Worm (Caenorhabditis elegans) whole organism, L1 larva: ENCODE data around the gene R11D1.1.
A peak's percentile ranks its signal among the peaks of the same experiment; 100 is the strongest.

Experiments
- C04F5.9 ChIP-seq: sonication (generic microtip); optimal IDR thresholded peaks from 2 replicates; lab custom pipeline; 2016; ENCODE audit warnings: missing genetic modification characterization, missing compliant biosample characterization
- F16B12.6 ChIP-seq: fragments of 150-350 bp; optimal IDR thresholded peaks from 2 replicates; lab custom pipeline; 2014; ENCODE audit warnings: missing biosample characterization, missing genetic modification characterization
- aha-1 ChIP-seq: fragments of 150-350 bp; optimal IDR thresholded peaks from 2 replicates; lab custom pipeline; 2014; ENCODE audit warnings: missing biosample characterization, missing genetic modification characterization
- alr-1 ChIP-seq: fragments of 200-800 bp; sonication (Bioruptor generic); optimal IDR thresholded peaks from 2 replicates; lab custom pipeline; 2018; ENCODE audit warnings: borderline replicate concordance, mild to moderate bottlenecking, missing genetic modification characterization, missing compliant biosample characterization
- aly-2 ChIP-seq: fragments of 150-350 bp; optimal IDR thresholded peaks from 2 replicates; lab custom pipeline; 2014; ENCODE audit warnings: missing biosample characterization, missing genetic modification characterization
- ama-1 ChIP-seq: fragments of 150-350 bp; optimal IDR thresholded peaks from 2 replicates; lab custom pipeline; 2014
- ceh-63 ChIP-seq: fragments of 200-800 bp; sonication (Bioruptor generic); optimal IDR thresholded peaks from 2 replicates; lab custom pipeline; 2018; ENCODE audit warnings: mild to moderate bottlenecking, missing genetic modification characterization, missing compliant biosample characterization
- ceh-82 ChIP-seq, 3 experiments: fragments of 150-350 bp in 1 of 3; sonication (generic microtip) in 2 of 3; optimal IDR thresholded peaks; 2 replicates each; lab custom pipeline; 2014 to 2017; ENCODE audit warnings: missing biosample characterization in 3 of 3, missing genetic modification characterization in 3 of 3
- ceh-90 ChIP-seq: sonication (generic microtip); optimal IDR thresholded peaks from 2 replicates; lab custom pipeline; 2016; ENCODE audit warnings: missing genetic modification characterization, missing compliant biosample characterization
- ces-1 ChIP-seq: fragments of 150-350 bp; optimal IDR thresholded peaks from 2 replicates; lab custom pipeline; 2014; ENCODE audit warnings: missing biosample characterization, missing genetic modification reagents, missing genetic modification characterization
- dpl-1 ChIP-seq, 3 experiments: fragments of 150-350 bp in 2 of 3; sonication (generic microtip) in 1 of 3; optimal IDR thresholded peaks; 2 replicates each; lab custom pipeline; 2014 to 2017; ENCODE audit warnings: missing biosample characterization in 3 of 3, missing genetic modification characterization in 3 of 3, missing genetic modification reagents in 3 of 3
- efl-1 ChIP-seq, 4 experiments: fragments of 150-350 bp; optimal IDR thresholded peaks in 3 of 4; peaks in 1 of 4; 1 replicate in 1 of 4; 2 replicates in 3 of 4; lab custom pipeline; 2014; ENCODE audit warnings: missing biosample characterization in 2 of 4, missing genetic modification characterization in 2 of 4, missing genetic modification reagents in 2 of 4
- efl-3 ChIP-seq: fragments of 200-800 bp; sonication (Bioruptor generic); optimal IDR thresholded peaks from 2 replicates; lab custom pipeline; 2018; ENCODE audit warnings: mild to moderate bottlenecking, missing genetic modification characterization, missing compliant biosample characterization
- egl-13 ChIP-seq: sonication (generic microtip); optimal IDR thresholded peaks from 2 replicates; lab custom pipeline; 2016; ENCODE audit warnings: missing genotype, missing genetic modification reagents, missing genetic modification characterization, missing compliant biosample characterization
- elt-2 ChIP-seq: sonication (generic microtip); optimal IDR thresholded peaks from 2 replicates; lab custom pipeline; 2016; ENCODE audit warnings: missing genetic modification characterization, mild to moderate bottlenecking, inconsistent platforms, missing compliant biosample characterization, missing genetic modification reagents
- elt-3 ChIP-seq, 6 experiments: fragments of 150-350 bp in 1 of 6; sonication (generic microtip); optimal IDR thresholded peaks; 2 replicates each; lab custom pipeline; 2017 to 2018; ENCODE audit warnings: missing biosample characterization in 6 of 6, missing genetic modification characterization in 6 of 6, inconsistent platforms in 1 of 6
- ets-5 ChIP-seq: fragments of 200-800 bp; sonication (Bioruptor generic); IDR thresholded peaks from 2 replicates; pipeline ENCODE4 v1.3.6; 2022; ENCODE audit warnings: missing genetic modification characterization, missing compliant biosample characterization
- fkh-4 ChIP-seq: sonication (generic microtip); optimal IDR thresholded peaks from 2 replicates; lab custom pipeline; 2016; ENCODE audit warnings: missing compliant biosample characterization, missing genetic modification characterization, borderline replicate concordance
- fkh-8 ChIP-seq: sonication (generic microtip); optimal IDR thresholded peaks from 2 replicates; lab custom pipeline; 2016; ENCODE audit warnings: mild to moderate bottlenecking, missing genetic modification characterization, missing compliant biosample characterization
- fos-1 ChIP-seq: fragments of 150-350 bp; optimal IDR thresholded peaks from 2 replicates; lab custom pipeline; 2014; ENCODE audit warnings: missing biosample characterization, missing genetic modification characterization
- hlh-17 ChIP-seq: fragments of 200-800 bp; sonication (Bioruptor generic); optimal IDR thresholded peaks from 2 replicates; lab custom pipeline; 2018; ENCODE audit warnings: missing genetic modification characterization, mild to moderate bottlenecking, missing compliant biosample characterization, moderate library complexity, borderline replicate concordance
- hpl-2 ChIP-seq: fragments of 150-350 bp; optimal IDR thresholded peaks from 2 replicates; lab custom pipeline; 2014; ENCODE audit warnings: missing biosample characterization, missing genetic modification reagents, missing genetic modification characterization
- irx-1 ChIP-seq: sonication (generic microtip); optimal IDR thresholded peaks from 2 replicates; lab custom pipeline; 2016; ENCODE audit warnings: missing genetic modification characterization, missing compliant biosample characterization
- isw-1 ChIP-seq: fragments of 200-800 bp; sonication (Bioruptor generic); IDR thresholded peaks from 2 replicates; pipeline ENCODE4 v1.3.6; 2022; ENCODE audit warnings: missing genetic modification characterization, missing compliant biosample characterization
- jun-1 ChIP-seq: fragments of 150-350 bp; optimal IDR thresholded peaks from 2 replicates; lab custom pipeline; 2014; ENCODE audit warnings: missing biosample characterization, missing genetic modification reagents, missing genetic modification characterization
- lin-15B ChIP-seq: fragments of 150-350 bp; sonication (generic microtip); optimal IDR thresholded peaks from 3 replicates; lab custom pipeline; 2014; ENCODE audit warnings: missing biosample characterization, missing genetic modification characterization
- lin-35 ChIP-seq, 2 experiments: fragments of 150-350 bp; optimal IDR thresholded peaks; 2 replicates each; lab custom pipeline; 2014; ENCODE audit warnings: missing biosample characterization in 2 of 2, missing genetic modification characterization in 2 of 2, missing genetic modification reagents in 2 of 2
- lin-39 ChIP-seq: fragments of 150-350 bp; optimal IDR thresholded peaks from 2 replicates; lab custom pipeline; 2014; ENCODE audit warnings: missing biosample characterization, missing genetic modification reagents, missing genetic modification characterization
- lir-3 ChIP-seq: sonication (generic microtip); optimal IDR thresholded peaks from 2 replicates; lab custom pipeline; 2016; ENCODE audit warnings: mild to moderate bottlenecking, missing genetic modification characterization, moderate library complexity, missing compliant biosample characterization; ENCODE audit not compliant: poor library complexity
- mdl-1 ChIP-seq, 2 experiments: fragments of 150-350 bp; optimal IDR thresholded peaks; 2 replicates each; lab custom pipeline; 2014 to 2017; ENCODE audit warnings: missing biosample characterization in 2 of 2, missing genetic modification characterization in 2 of 2, inconsistent platforms in 1 of 2
- mef-2 ChIP-seq: fragments of 150-350 bp; optimal IDR thresholded peaks from 2 replicates; lab custom pipeline; 2014; ENCODE audit warnings: missing biosample characterization, missing genetic modification characterization
- nhr-11 ChIP-seq: fragments of 150-350 bp; optimal IDR thresholded peaks from 2 replicates; lab custom pipeline; 2014; ENCODE audit warnings: missing biosample characterization, missing genetic modification characterization
- nhr-12 ChIP-seq: sonication (generic microtip); optimal IDR thresholded peaks from 2 replicates; lab custom pipeline; 2017; ENCODE audit warnings: missing biosample characterization, missing genetic modification characterization
- nhr-237 ChIP-seq: fragments of 150-350 bp; optimal IDR thresholded peaks from 2 replicates; lab custom pipeline; 2014; ENCODE audit warnings: missing biosample characterization, missing genetic modification characterization
- nhr-47 ChIP-seq: sonication (generic microtip); optimal IDR thresholded peaks from 2 replicates; lab custom pipeline; 2016; ENCODE audit warnings: mild to moderate bottlenecking, missing genetic modification characterization, moderate library complexity, missing compliant biosample characterization
- nhr-71 ChIP-seq: sonication (generic microtip); optimal IDR thresholded peaks from 2 replicates; lab custom pipeline; 2016; ENCODE audit warnings: mild to moderate bottlenecking, missing genetic modification characterization, moderate library complexity, missing compliant biosample characterization
- nhr-76 ChIP-seq: sonication (generic microtip); optimal IDR thresholded peaks from 2 replicates; lab custom pipeline; 2017; ENCODE audit warnings: missing biosample characterization, missing genetic modification characterization
- nhr-77 ChIP-seq: fragments of 150-350 bp; optimal IDR thresholded peaks from 2 replicates; lab custom pipeline; 2014; ENCODE audit warnings: missing biosample characterization, missing genetic modification characterization
- pqm-1 ChIP-seq: sonication (generic microtip); optimal IDR thresholded peaks from 3 replicates; lab custom pipeline; 2017; ENCODE audit warnings: missing biosample characterization, missing genetic modification characterization
- sox-4 ChIP-seq: sonication (generic microtip); optimal IDR thresholded peaks from 2 replicates; lab custom pipeline; 2016; ENCODE audit warnings: missing genetic modification characterization, missing compliant biosample characterization
- tbx-2 ChIP-seq: sonication (generic microtip); optimal IDR thresholded peaks from 2 replicates; lab custom pipeline; 2016; ENCODE audit warnings: missing genetic modification characterization, missing compliant biosample characterization
- tlp-1 ChIP-seq: fragments of 150-350 bp; optimal IDR thresholded peaks from 2 replicates; lab custom pipeline; 2014; ENCODE audit warnings: missing biosample characterization, missing genetic modification characterization
- unc-130 ChIP-seq: fragments of 150-350 bp; optimal IDR thresholded peaks from 2 replicates; lab custom pipeline; 2017; ENCODE audit warnings: missing biosample characterization, missing genetic modification characterization, inconsistent platforms
- unc-62 ChIP-seq: fragments of 150-350 bp; optimal IDR thresholded peaks from 2 replicates; lab custom pipeline; 2014; ENCODE audit warnings: missing biosample characterization, missing genetic modification reagents, missing genetic modification characterization
- unc-86 ChIP-seq: sonication (generic microtip); optimal IDR thresholded peaks from 2 replicates; lab custom pipeline; 2016; ENCODE audit warnings: missing genetic modification characterization, missing compliant biosample characterization
- zag-1 ChIP-seq: fragments of 150-350 bp; optimal IDR thresholded peaks from 2 replicates; lab custom pipeline; 2014; ENCODE audit warnings: missing biosample characterization, missing genetic modification characterization
- ztf-4 ChIP-seq: fragments of 150-350 bp; optimal IDR thresholded peaks from 2 replicates; lab custom pipeline; 2014; ENCODE audit warnings: missing biosample characterization, missing genetic modification characterization

The R11D1.1 gene

ce11 chrV:12659426-12659825, 44.8 kb upstream of the R11D1.1 start, which contains the start of gene ccch-3 (continued):
- TF ChIP-seq F16B12.6 (tag; lab: Kevin White, UChicago) (peak; percentile 48), ceh-82 (tag; optimal IDR thresholded peaks at IDR 0.05; lab: Kevin White, UChicago) (peak; percentile 27 to 50 (median 44)), hlh-17 (GFP tag; lab: Kevin White, UChicago) (no peak), fkh-8 (tag; lab: Kevin White, UChicago) (peak; percentile 70), tlp-1 (tag; lab: Kevin White, UChicago) (no peak), mdl-1 (tag; optimal IDR thresholded peaks at IDR 0.05; lab: Kevin White, UChicago) (peak in 1 of 2 experiments; percentile 59), nhr-71 (tag; lab: Kevin White, UChicago) (peak; percentile 84), sox-4 (tag; lab: Kevin White, UChicago) (peak; percentile 54), efl-1 (optimal IDR thresholded peaks at IDR 0.05; lab: Kevin White, UChicago) (peak; percentile 72 to 80), efl-1 (GFP tag; optimal IDR thresholded peaks at IDR 0.05 in 1 of 2; lab: Kevin White, UChicago) (peak; percentile 78 to 97), nhr-76 (no peak), tbx-2 (tag; lab: Kevin White, UChicago) (peak; percentile 77), isw-1 (GFP tag; lab: Robert Waterston, UW) (peak; percentile 28), unc-62 (no peak), nhr-237 (no peak), jun-1 (tag; lab: Kevin White, UChicago) (peak; percentile 3), ces-1 (GFP tag; lab: Kevin White, UChicago) (no peak), mef-2 (tag; lab: Kevin White, UChicago) (no peak), alr-1 (tag; lab: Kevin White, UChicago) (no peak), zag-1 (tag; lab: Kevin White, UChicago) (no peak), lin-35 (GFP tag; optimal IDR thresholded peaks at IDR 0.05; lab: Kevin White, UChicago) (peak; percentile 76 to 86), C04F5.9 (tag; lab: Kevin White, UChicago) (peak; percentile 42), nhr-47 (tag; lab: Kevin White, UChicago) (peak; percentile 80), ama-1 (lab: Kevin White, UChicago) (no peak), dpl-1 (GFP tag; optimal IDR thresholded peaks at IDR 0.05; lab: Kevin White, UChicago) (peak; percentile 63 to 83 (median 81)), fos-1 (tag; lab: Kevin White, UChicago) (peak; percentile 6), hpl-2 (no peak), unc-130 (tag; lab: Kevin White, UChicago) (peak; percentile 78), elt-3 (tag; optimal IDR thresholded peaks at IDR 0.05; lab: Kevin White, UChicago) (peak in 3 of 6 experiments; percentile 7 to 71 (median 39)), elt-2 (tag; lab: Kevin White, UChicago) (no peak), efl-3 (no peak), aly-2 (no peak), lir-3 (tag; lab: Kevin White, UChicago) (peak; percentile 37), egl-13 (tag; lab: Kevin White, UChicago) (no peak), ets-5 (no peak), lin-39 (tag; lab: Kevin White, UChicago) (no peak), lin-15B (tag; lab: Kevin White, UChicago) (no peak), pqm-1 (tag; lab: Kevin White, UChicago) (no peak), fkh-4 (tag; lab: Kevin White, UChicago) (peak; percentile 31), ztf-4 (tag; lab: Kevin White, UChicago) (peak; percentile 34), aha-1 (tag; lab: Kevin White, UChicago) (no peak), ceh-90 (tag; lab: Kevin White, UChicago) (no peak), nhr-77 (tag; lab: Kevin White, UChicago) (peak; percentile 5), ceh-63 (no peak), unc-86 (tag; lab: Kevin White, UChicago) (peak; percentile 29), nhr-11 (tag; lab: Kevin White, UChicago) (no peak), nhr-12 (tag; lab: Kevin White, UChicago) (no peak), irx-1 (tag; lab: Kevin White, UChicago) (peak; percentile 43)
